Worm (Caenorhabditis elegans): ENCODE data around the gene Y56A3A.16.

ce11 chrIII:11876130-11876529 lies 38.0 kb downstream of the Y56A3A.16 start:
- no peak for TF ChIP-seq snpc-4 (tag; optimal IDR thresholded peaks at IDR 0.05)
- no peak for TF ChIP-seq unc-62 (GFP tag; optimal IDR thresholded peaks at IDR 0.05)
- TF ChIP-seq sptf-1 (tag; optimal IDR thresholded peaks at IDR 0.05), result peak; percentile 42
- TF ChIP-seq pha-4 (tag; optimal IDR thresholded peaks at IDR 0.05), result no peak
- no peak for TF ChIP-seq unc-120 (tag; optimal IDR thresholded peaks at IDR 0.05; ENCODE audit: poor library complexity, severe bottlenecking)
- no peak for TF ChIP-seq lsy-2 (tag; optimal IDR thresholded peaks at IDR 0.05)
- TF ChIP-seq elt-3 (tag; optimal IDR thresholded peaks at IDR 0.05), result no peak

All from whole organism, mixed stage, embryonic.